Worm (Caenorhabditis elegans): ENCODE results near the gene gpdh-2.
A peak's percentile ranks its signal among the peaks of the same experiment; 100 is the strongest.

gpdh-2 gene

DNA sequence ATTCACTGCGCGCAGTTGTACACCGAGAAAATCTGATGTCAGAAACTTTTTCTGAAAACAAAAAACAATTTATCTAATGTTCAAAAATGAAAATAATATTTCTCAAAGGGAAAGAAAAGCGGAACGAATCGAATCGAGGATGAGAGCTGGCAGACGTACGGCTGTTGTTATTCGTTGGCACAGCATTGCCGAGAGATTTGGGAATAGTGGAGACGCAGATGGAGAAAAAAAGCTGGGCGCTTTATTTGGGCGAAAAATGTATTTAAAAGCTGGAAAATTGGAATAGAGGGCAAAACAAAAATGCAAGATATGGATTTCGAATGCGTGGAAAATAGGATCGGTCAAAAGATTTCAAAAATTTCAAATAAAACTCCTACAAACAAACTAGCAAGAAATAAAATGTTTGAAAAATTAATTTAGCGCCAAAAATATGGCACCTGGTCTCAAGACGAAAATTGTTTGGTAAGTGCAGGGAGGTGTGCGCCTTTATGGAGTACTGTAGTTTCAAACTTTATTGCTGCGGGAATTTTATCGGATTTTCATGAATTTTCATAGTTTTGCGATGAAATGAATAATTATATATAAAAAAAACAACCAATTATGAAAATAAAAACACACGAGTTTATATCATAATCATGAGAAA is at the start of gene gpdh-2:
Gene gpdh-2, minus strand, starts transcription at position 51 of the 643 bp plus-strand sequence.
- no peak for TF ChIP-seq ceh-28 (tag; optimal IDR thresholded peaks at IDR 0.05)
- TF ChIP-seq nfya-1 (tag; optimal IDR thresholded peaks at IDR 0.05; ENCODE audit: insufficient read depth) = peak; percentile 48
- TF ChIP-seq lin-39 (tag; optimal IDR thresholded peaks at IDR 0.05) = peak; percentile 15

DNA sequence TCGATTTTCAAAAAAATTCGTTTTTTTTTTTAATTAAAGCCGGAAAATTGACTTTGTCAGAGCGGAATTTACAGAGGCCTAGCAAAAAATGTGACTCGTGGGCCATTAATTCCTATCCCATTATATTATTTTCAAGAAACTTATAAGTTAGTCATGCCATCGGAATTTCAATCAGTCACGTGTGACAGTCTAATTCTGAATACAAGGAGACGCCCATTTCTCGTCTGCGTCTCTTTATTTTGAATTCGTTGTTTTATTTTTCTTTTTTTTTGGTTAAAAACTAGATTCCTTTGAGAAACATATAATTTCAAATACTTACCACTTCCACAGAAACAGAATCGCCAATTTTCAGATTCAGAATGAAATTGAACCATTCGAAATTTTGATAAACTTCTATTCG is 49.8 kb upstream of the gpdh-2 start:
- TF ChIP-seq unc-39 (tag; optimal IDR thresholded peaks at IDR 0.05) = no peak
- no peak for TF ChIP-seq ceh-16 (tag; optimal IDR thresholded peaks at IDR 0.05)
- TF ChIP-seq ceh-82 (tag; optimal IDR thresholded peaks at IDR 0.05) = no peak
- no peak for TF ChIP-seq elt-3 (tag; optimal IDR thresholded peaks at IDR 0.05)
- TF ChIP-seq fos-1 (tag; optimal IDR thresholded peaks at IDR 0.05) = no peak
- no peak for TF ChIP-seq ZK546.5 (tag; optimal IDR thresholded peaks at IDR 0.05)
- TF ChIP-seq egl-27 (tag; optimal IDR thresholded peaks at IDR 0.05) = no peak
- no peak for TF ChIP-seq mml-1 (tag; optimal IDR thresholded peaks at IDR 0.05)

DNA sequence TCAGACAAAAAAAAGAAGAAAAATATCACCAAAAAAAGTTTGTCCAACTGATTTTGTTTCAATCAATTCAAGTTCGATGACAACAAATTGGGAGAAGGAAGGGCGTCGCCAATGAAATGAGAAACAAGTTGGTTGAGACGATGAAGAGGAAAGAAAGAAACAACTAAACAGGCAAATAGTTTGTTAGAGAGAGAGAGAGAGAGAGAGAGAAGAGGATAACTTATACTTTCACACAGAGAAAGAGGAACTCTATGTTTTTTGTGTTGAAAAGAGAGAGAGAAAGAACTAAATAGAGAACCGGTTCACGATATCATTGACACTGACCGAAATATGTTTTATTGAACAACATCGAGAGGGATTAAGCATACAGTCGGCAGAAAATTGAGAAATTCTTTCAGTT is 48.6 kb upstream of the gpdh-2 start:
- TF ChIP-seq nhr-67 (tag; optimal IDR thresholded peaks at IDR 0.05) (no peak), nhr-43 (tag; optimal IDR thresholded peaks at IDR 0.05; ENCODE audit: poor library complexity, severe bottlenecking) (peak; percentile 28), pha-4 (tag; optimal IDR thresholded peaks at IDR 0.05) (peak; percentile 25), nhr-76 (tag; optimal IDR thresholded peaks at IDR 0.05) (no peak), nhr-23 (tag; optimal IDR thresholded peaks at IDR 0.05) (peak; percentile 49), tbx-2 (tag; optimal IDR thresholded peaks at IDR 0.05) (no peak)

DNA sequence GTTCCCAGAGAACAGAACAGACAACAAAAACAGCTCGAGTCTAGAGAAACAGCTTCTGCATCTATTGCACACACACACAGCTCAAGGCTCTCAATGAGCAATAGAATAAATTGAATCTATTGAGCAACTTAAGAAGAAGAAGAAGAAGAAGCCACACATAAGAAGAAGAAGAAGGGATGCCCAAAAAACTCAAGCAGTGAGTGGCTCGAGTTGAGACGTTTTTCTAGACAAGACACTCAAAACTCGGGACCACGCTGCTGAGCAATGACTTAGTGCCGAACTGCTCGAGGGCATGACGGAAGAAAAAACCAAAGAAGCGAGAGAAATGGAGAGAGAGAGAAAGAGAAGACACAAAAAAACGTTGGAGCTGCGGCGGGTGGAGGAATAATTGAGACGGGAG is 46.3 kb upstream of the gpdh-2 start:
- no peak for TF ChIP-seq nhr-77 (tag; optimal IDR thresholded peaks at IDR 0.05)
- TF ChIP-seq unc-39 (tag; optimal IDR thresholded peaks at IDR 0.05) = no peak
- TF ChIP-seq ceh-28 (tag; optimal IDR thresholded peaks at IDR 0.05) = no peak
- TF ChIP-seq ceh-82 (tag; optimal IDR thresholded peaks at IDR 0.05) = no peak
- TF ChIP-seq pha-4 (tag; optimal IDR thresholded peaks at IDR 0.05) = no peak
- no peak for TF ChIP-seq pqm-1 (tag; optimal IDR thresholded peaks at IDR 0.05)
- no peak for TF ChIP-seq nhr-12 (tag; optimal IDR thresholded peaks at IDR 0.05)
- no peak for TF ChIP-seq elt-3 (tag; optimal IDR thresholded peaks at IDR 0.05)
- no peak for TF ChIP-seq nhr-237 (tag; optimal IDR thresholded peaks at IDR 0.05)
- no peak for TF ChIP-seq tbx-2 (tag; optimal IDR thresholded peaks at IDR 0.05)
- no peak for TF ChIP-seq nhr-76 (tag; optimal IDR thresholded peaks at IDR 0.05)
- TF ChIP-seq nhr-67 (tag; optimal IDR thresholded peaks at IDR 0.05) = no peak
- TF ChIP-seq skn-1 (tag; optimal IDR thresholded peaks at IDR 0.05) = no peak
- TF ChIP-seq nhr-28 (tag; optimal IDR thresholded peaks at IDR 0.05) = no peak
- TF ChIP-seq fkh-10 (GFP tag; optimal IDR thresholded peaks at IDR 0.05) = peak; percentile 75
- TF ChIP-seq lsy-12 (tag; optimal IDR thresholded peaks at IDR 0.05) = no peak
- TF ChIP-seq ceh-9 (tag; optimal IDR thresholded peaks at IDR 0.05) = no peak
- TF ChIP-seq lin-15B (tag; optimal IDR thresholded peaks at IDR 0.05) = peak; percentile 24
- TF ChIP-seq unc-62 (GFP tag; optimal IDR thresholded peaks at IDR 0.05) = no peak
- no peak for TF ChIP-seq egl-5 (tag; optimal IDR thresholded peaks at IDR 0.05)
- no peak for TF ChIP-seq sea-2 (GFP tag; optimal IDR thresholded peaks at IDR 0.05)
- peak; percentile 52 for TF ChIP-seq nfya-1 (tag; optimal IDR thresholded peaks at IDR 0.05; ENCODE audit: insufficient read depth)
- no peak for TF ChIP-seq ztf-4 (tag; optimal IDR thresholded peaks at IDR 0.05)
- no peak for TF ChIP-seq nhr-23 (tag; optimal IDR thresholded peaks at IDR 0.05)
- no peak for TF ChIP-seq snpc-4 (tag; optimal IDR thresholded peaks at IDR 0.05)
- TF ChIP-seq hmg-11 (tag; optimal IDR thresholded peaks at IDR 0.05) = peak; percentile 35
- TF ChIP-seq egl-27 (tag; optimal IDR thresholded peaks at IDR 0.05) = no peak
- TF ChIP-seq nhr-25 (tag; optimal IDR thresholded peaks at IDR 0.05) = no peak
- TF ChIP-seq ama-1 (optimal IDR thresholded peaks at IDR 0.05) = peak; percentile 49

DNA sequence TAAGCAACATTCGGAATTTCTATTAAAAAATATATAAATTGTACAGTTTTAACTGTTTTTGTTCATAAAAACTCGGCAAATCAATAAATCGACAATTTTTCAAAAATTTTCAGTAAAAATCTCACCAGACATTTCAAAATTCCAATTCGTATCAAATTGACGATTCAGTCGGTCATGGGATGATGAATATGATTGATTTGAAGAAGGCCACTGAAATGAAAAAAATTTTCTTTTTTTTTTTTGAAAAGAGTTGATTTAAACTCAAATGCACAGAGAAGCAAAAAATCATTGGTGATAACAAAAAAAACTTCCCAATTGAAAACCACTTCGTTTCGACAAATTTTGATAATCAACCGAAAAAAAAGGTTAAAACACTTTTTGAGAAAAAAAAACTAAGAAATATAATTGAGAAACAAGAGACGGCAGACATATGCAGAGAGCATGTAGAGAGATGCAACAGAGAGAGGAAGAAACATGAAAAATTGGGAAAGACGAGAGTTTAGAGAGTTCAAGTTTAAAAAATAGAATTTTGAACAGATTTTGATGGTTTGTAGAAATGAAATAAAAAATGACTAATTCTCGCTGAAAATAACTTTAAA is 44.8 kb upstream of the gpdh-2 start:
- TF ChIP-seq ztf-4 (tag; optimal IDR thresholded peaks at IDR 0.05) = no peak
- peak; percentile 19 for TF ChIP-seq pqm-1 (tag; optimal IDR thresholded peaks at IDR 0.05)
- TF ChIP-seq pha-4 (tag; optimal IDR thresholded peaks at IDR 0.05) = peak; percentile 41
- no peak for TF ChIP-seq fkh-10 (GFP tag; optimal IDR thresholded peaks at IDR 0.05)
- TF ChIP-seq elt-2 (tag; optimal IDR thresholded peaks at IDR 0.05) = peak; percentile 65

All from whole organism, L3 larva.